Fruit fly (Drosophila melanogaster): Measurements from ENCODE around the gene Ask1.

Gene Ask1

dm6 chr3R:19908863-19909343, 29.4 kb downstream of the Ask1 start:
- TF ChIP-seq EcR (GFP tag; optimal IDR thresholded peaks at IDR 0.05) = no peak
- no peak for TF ChIP-seq Dll (optimal IDR thresholded peaks at IDR 0.05)
- TF ChIP-seq pan (optimal IDR thresholded peaks at IDR 0.05) = no peak
- TF ChIP-seq psq (optimal IDR thresholded peaks at IDR 0.05) = no peak
- no peak for TF ChIP-seq usp (GFP tag; optimal IDR thresholded peaks at IDR 0.05)

DNA sequence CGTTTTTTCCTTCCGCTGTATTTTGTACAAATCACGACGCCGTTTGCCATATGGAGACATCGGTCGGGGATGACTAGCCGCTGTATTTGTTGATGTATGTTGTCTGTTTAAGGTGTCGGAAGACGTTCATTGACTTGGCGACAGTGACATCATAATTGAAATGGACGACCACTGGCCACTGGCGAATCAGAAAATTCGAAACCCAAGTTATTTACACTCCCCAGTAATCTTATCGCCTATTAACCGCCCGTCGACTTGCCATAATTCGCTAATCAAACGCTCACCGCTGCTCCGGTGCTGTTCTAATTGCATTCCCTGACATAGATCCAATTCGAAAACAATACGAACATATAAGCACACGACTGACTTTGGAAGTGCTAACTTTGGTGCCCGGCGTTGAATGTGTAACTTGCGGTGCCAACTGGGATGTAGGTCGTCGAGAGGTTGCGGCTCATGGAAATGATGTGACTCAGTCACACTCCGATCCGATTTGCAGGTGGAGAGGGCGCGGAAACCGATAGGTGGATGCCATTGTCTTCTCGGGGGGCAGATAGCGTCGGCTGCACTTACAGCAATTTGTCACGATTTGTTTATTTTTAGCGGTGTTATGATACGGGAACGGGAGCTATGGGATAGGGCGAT, 30.1 kb downstream of the Ask1 start:
- no peak for TF ChIP-seq usp (GFP tag; optimal IDR thresholded peaks at IDR 0.05)
- TF ChIP-seq EcR (GFP tag; optimal IDR thresholded peaks at IDR 0.05) = no peak
- TF ChIP-seq pan (optimal IDR thresholded peaks at IDR 0.05) = no peak
- no peak for TF ChIP-seq Dll (optimal IDR thresholded peaks at IDR 0.05)
- TF ChIP-seq psq (optimal IDR thresholded peaks at IDR 0.05) = no peak
- no peak for TF ChIP-seq CG8478 (optimal IDR thresholded peaks at IDR 0.05)

dm6 chr3R:19910302-19911029, 30.9 kb downstream of the Ask1 start:
- no peak for TF ChIP-seq pan (optimal IDR thresholded peaks at IDR 0.05)
- no peak for TF ChIP-seq EcR (GFP tag; optimal IDR thresholded peaks at IDR 0.05)
- no peak for TF ChIP-seq Dll (optimal IDR thresholded peaks at IDR 0.05)
- no peak for TF ChIP-seq CG8478 (optimal IDR thresholded peaks at IDR 0.05)
- no peak for TF ChIP-seq psq (optimal IDR thresholded peaks at IDR 0.05)
- TF ChIP-seq usp (GFP tag; optimal IDR thresholded peaks at IDR 0.05) = no peak

DNA sequence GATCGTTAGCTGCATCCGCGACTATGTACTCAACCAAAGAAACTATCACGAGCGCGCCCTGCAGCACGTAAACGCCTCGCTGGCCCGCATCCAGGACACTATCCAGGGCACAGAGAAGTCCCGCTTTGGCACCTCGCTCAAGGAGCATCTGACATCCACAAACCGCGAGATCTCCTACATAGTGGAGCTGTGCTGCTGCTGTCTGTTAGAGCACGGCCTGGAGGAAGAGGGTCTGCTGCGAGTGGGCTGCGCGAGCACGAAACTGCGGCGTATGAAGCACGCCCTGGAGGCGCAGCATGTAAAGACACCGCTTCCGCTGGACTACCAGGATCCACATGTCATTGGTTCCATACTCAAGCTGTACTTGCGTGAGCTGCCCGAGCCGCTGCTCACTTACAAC, 31.5 kb downstream of the Ask1 start:
- TF ChIP-seq CG8478 (optimal IDR thresholded peaks at IDR 0.05) (no peak), Dll (optimal IDR thresholded peaks at IDR 0.05) (no peak), pan (optimal IDR thresholded peaks at IDR 0.05) (no peak), EcR (GFP tag; optimal IDR thresholded peaks at IDR 0.05) (no peak), usp (GFP tag; optimal IDR thresholded peaks at IDR 0.05) (no peak), psq (optimal IDR thresholded peaks at IDR 0.05) (no peak)

- TF ChIP-seq psq (optimal IDR thresholded peaks at IDR 0.05) = no peak
- TF ChIP-seq EcR (GFP tag; optimal IDR thresholded peaks at IDR 0.05) = no peak
- no peak for TF ChIP-seq Dll (optimal IDR thresholded peaks at IDR 0.05)
- TF ChIP-seq CG8478 (optimal IDR thresholded peaks at IDR 0.05) = no peak
- no peak for TF ChIP-seq usp (GFP tag; optimal IDR thresholded peaks at IDR 0.05)
- TF ChIP-seq pan (optimal IDR thresholded peaks at IDR 0.05) = no peak
These were observed 35.8 kb downstream of the Ask1 start, which contains the start of the genes Xport-A and Xport-B for dm6 chr3R:19915312-19915711. TSS of gene Xport-A (minus strand) at chr3R:19915412. TSS of gene Xport-B (minus strand) at chr3R:19915412.

DNA sequence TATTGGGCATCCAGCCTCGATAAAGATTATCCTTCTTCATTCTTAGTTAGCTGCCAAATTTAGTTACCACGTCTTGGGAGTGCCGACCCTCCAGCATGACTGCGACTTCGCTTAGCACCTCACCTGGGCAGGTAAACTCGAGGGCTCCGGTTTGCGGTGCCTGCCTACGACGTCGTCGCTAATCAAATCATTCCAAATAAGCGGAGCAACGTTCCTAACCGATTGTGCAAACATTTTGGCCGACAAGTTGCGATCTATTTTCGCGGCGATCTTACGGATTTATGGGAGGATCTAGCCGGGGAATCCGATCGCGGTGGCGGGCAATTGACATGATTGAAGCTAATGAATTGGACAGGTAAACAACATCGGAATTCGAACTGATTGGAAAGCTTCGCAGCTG, 38.2 kb downstream of the Ask1 start, which contains the start of gene CG4465:
TSS of gene CG4465 (minus strand) at position 101 of the 400 bp plus-strand sequence.
- no peak for TF ChIP-seq pan (optimal IDR thresholded peaks at IDR 0.05)
- no peak for TF ChIP-seq psq (optimal IDR thresholded peaks at IDR 0.05)
- TF ChIP-seq Dll (optimal IDR thresholded peaks at IDR 0.05) = no peak
- TF ChIP-seq usp (GFP tag; optimal IDR thresholded peaks at IDR 0.05) = no peak
- no peak for TF ChIP-seq CG8478 (optimal IDR thresholded peaks at IDR 0.05)
- TF ChIP-seq EcR (GFP tag; optimal IDR thresholded peaks at IDR 0.05) = no peak

dm6 chr3R:19918207-19918606, 38.7 kb downstream of the Ask1 start, which contains the start of gene CG4770:
TSS of gene CG4770 (plus strand) at chr3R:19918507.
- no peak for TF ChIP-seq psq (optimal IDR thresholded peaks at IDR 0.05)
- no peak for TF ChIP-seq CG8478 (optimal IDR thresholded peaks at IDR 0.05)
- TF ChIP-seq pan (optimal IDR thresholded peaks at IDR 0.05) = no peak
- no peak for TF ChIP-seq usp (GFP tag; optimal IDR thresholded peaks at IDR 0.05)
- TF ChIP-seq Dll (optimal IDR thresholded peaks at IDR 0.05) = no peak
- TF ChIP-seq EcR (GFP tag; optimal IDR thresholded peaks at IDR 0.05) = no peak

DNA sequence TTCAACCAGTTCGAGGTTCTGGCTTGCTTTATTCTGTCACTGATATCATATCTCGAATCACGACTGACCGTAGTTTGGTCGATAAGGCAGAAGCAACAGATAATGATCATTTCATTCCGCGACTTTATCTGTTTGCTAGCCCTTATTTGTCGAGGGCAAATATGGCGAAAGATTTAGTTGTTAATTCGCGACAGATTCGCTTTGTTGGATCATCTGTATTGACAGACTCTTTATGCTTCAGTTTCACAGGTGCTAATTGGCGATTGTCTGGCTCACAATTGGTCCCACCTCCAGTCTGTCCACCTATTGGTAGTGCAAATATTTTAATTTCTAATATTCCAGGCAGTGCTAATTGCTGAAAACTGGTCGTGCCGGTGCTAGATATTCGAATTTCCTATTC, 44.8 kb downstream of the Ask1 start:
- TF ChIP-seq EcR (GFP tag; optimal IDR thresholded peaks at IDR 0.05) (no peak), usp (GFP tag; optimal IDR thresholded peaks at IDR 0.05) (no peak), pan (optimal IDR thresholded peaks at IDR 0.05) (no peak), CG8478 (optimal IDR thresholded peaks at IDR 0.05) (no peak), Dll (optimal IDR thresholded peaks at IDR 0.05) (no peak), psq (optimal IDR thresholded peaks at IDR 0.05) (no peak)

DNA sequence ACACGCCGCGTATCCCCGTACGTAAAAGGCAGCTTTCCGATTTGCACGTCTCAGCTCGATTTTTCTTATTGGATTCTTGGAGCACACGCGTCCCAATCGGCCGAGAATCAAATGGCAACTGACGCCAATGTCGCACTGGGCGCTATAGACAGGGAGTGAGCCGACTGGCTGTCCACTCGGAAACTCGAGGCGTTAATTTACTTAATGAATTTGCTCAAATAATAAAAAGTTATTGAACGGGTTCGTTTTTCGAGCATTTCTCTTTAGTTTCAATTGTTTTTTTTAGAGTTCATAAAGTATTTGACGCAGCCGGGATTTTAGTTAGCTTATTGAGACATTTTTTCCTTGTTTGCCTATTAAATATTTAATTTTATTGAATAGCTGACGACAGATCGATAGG, 45.8 kb downstream of the Ask1 start, which contains the start of gene CG4462:
TSS of gene CG4462 (minus strand) at position 101 of the 400 bp plus-strand sequence.
- TF ChIP-seq pan (optimal IDR thresholded peaks at IDR 0.05) (no peak), psq (optimal IDR thresholded peaks at IDR 0.05) (no peak), EcR (GFP tag; optimal IDR thresholded peaks at IDR 0.05) (no peak), Dll (optimal IDR thresholded peaks at IDR 0.05) (no peak)

dm6 chr3R:19928544-19928943, 49.0 kb downstream of the Ask1 start, which contains the start of gene CG4459:
TSS of gene CG4459 (minus strand) at chr3R:19928644.
- TF ChIP-seq CG8478 (optimal IDR thresholded peaks at IDR 0.05) (no peak), psq (optimal IDR thresholded peaks at IDR 0.05) (no peak), pan (optimal IDR thresholded peaks at IDR 0.05) (no peak), usp (GFP tag; optimal IDR thresholded peaks at IDR 0.05) (no peak), Dll (optimal IDR thresholded peaks at IDR 0.05) (no peak), EcR (GFP tag; optimal IDR thresholded peaks at IDR 0.05) (no peak)

dm6 chr3R:19930913-19931706, 51.6 kb downstream of the Ask1 start:
- TF ChIP-seq CG8478 (optimal IDR thresholded peaks at IDR 0.05) (no peak), pan (optimal IDR thresholded peaks at IDR 0.05) (no peak), usp (GFP tag; optimal IDR thresholded peaks at IDR 0.05) (no peak), psq (optimal IDR thresholded peaks at IDR 0.05) (no peak), EcR (GFP tag; optimal IDR thresholded peaks at IDR 0.05) (no peak), Dll (optimal IDR thresholded peaks at IDR 0.05) (no peak)

All from whole organism.